Worm (Caenorhabditis elegans) whole organism, L4 larva: ENCODE results near the gene nhr-28.

Experiments
- D1046.2 ChIP-seq: fragments of 200-800 bp; sonication (Bioruptor generic); IDR thresholded peaks from 2 replicates; pipeline ENCODE4 v1.3.6; 2022; ENCODE audit warnings: missing genetic modification characterization, missing compliant biosample characterization
- F26F4.8 ChIP-seq: fragments of 200-800 bp; sonication (Bioruptor generic); conservative IDR thresholded peaks from 2 replicates; pipeline ENCODE4 v1.3.6; 2022; ENCODE audit warnings: missing genetic modification characterization, missing compliant biosample characterization
- F49E8.2 ChIP-seq: sonication (generic microtip); optimal IDR thresholded peaks from 2 replicates; lab custom pipeline; 2016; ENCODE audit warnings: missing compliant biosample characterization, mild to moderate bottlenecking, missing genetic modification characterization, borderline replicate concordance
- T26A8.4 ChIP-seq: fragments of 200-800 bp; sonication (Bioruptor generic); IDR thresholded peaks from 2 replicates; pipeline ENCODE4 v1.3.6; 2022; ENCODE audit warnings: missing genetic modification characterization, missing compliant biosample characterization
- Y105C5A.15 ChIP-seq: fragments of 200-800 bp; sonication (Bioruptor generic); IDR thresholded peaks from 2 replicates; pipeline ENCODE4 v1.3.6; 2022; ENCODE audit warnings: missing genetic modification characterization, missing compliant biosample characterization
- Y48G9A.11 ChIP-seq: fragments of 200-800 bp; sonication (Bioruptor generic); IDR thresholded peaks from 2 replicates; pipeline ENCODE4 v1.3.6; 2022; ENCODE audit warnings: missing genetic modification reagents, missing genetic modification characterization, missing compliant biosample characterization
- aha-1 ChIP-seq: fragments of 150-350 bp; peaks from one replicate; lab custom pipeline; 2014; ENCODE audit warnings: missing biosample characterization, missing genetic modification characterization
- attf-4 ChIP-seq: sonication (generic microtip); optimal IDR thresholded peaks from 3 replicates; lab custom pipeline; 2017; ENCODE audit warnings: missing biosample characterization, missing genetic modification characterization
- ceh-28 ChIP-seq: fragments of 150-350 bp; optimal IDR thresholded peaks from 2 replicates; lab custom pipeline; 2014; ENCODE audit warnings: missing biosample characterization, missing genetic modification reagents, missing genetic modification characterization
- ceh-32 ChIP-seq: sonication (generic microtip); optimal IDR thresholded peaks from 2 replicates; lab custom pipeline; 2016; ENCODE audit warnings: mild to moderate bottlenecking, missing genetic modification characterization, missing compliant biosample characterization; ENCODE audit not compliant: poor library complexity
- ceh-62 ChIP-seq: sonication (generic microtip); optimal IDR thresholded peaks from 2 replicates; lab custom pipeline; 2017; ENCODE audit warnings: missing biosample characterization, missing genetic modification characterization
- ceh-82 ChIP-seq: sonication (generic microtip); optimal IDR thresholded peaks from 2 replicates; lab custom pipeline; 2017; ENCODE audit warnings: missing biosample characterization, missing genetic modification characterization
- ces-1 ChIP-seq: fragments of 150-350 bp; sonication (generic microtip); optimal IDR thresholded peaks from 4 replicates; lab custom pipeline; 2014; ENCODE audit warnings: missing biosample characterization, missing genetic modification reagents, missing genetic modification characterization
- cey-2 ChIP-seq: sonication (generic microtip); optimal IDR thresholded peaks from 3 replicates; lab custom pipeline; 2017; ENCODE audit warnings: missing genetic modification characterization, mild to moderate bottlenecking, missing compliant biosample characterization, antibody characterized with exemption, borderline replicate concordance; ENCODE audit not compliant: insufficient read depth
- ctbp-1 ChIP-seq: fragments of 200-800 bp; sonication (Bioruptor generic); IDR thresholded peaks from 2 replicates; pipeline ENCODE4 v1.3.6; 2022; ENCODE audit warnings: missing genetic modification reagents, missing genetic modification characterization, missing compliant biosample characterization
- dmd-6 ChIP-seq: fragments of 200-800 bp; sonication (Bioruptor generic); IDR thresholded peaks from 2 replicates; pipeline ENCODE4 v1.3.6; 2022; ENCODE audit warnings: missing genetic modification reagents, missing genetic modification characterization, missing compliant biosample characterization
- dmd-8 ChIP-seq: fragments of 200-800 bp; sonication (Bioruptor generic); IDR thresholded peaks from 2 replicates; pipeline ENCODE4 v1.3.6; 2022; ENCODE audit warnings: missing genetic modification characterization, missing compliant biosample characterization
- dmd-9 ChIP-seq: fragments of 200-800 bp; sonication (Bioruptor generic); IDR thresholded peaks from 2 replicates; pipeline ENCODE4 v1.3.6; 2022; ENCODE audit warnings: missing genetic modification reagents, missing genetic modification characterization, missing compliant biosample characterization
- duxl-1 ChIP-seq: sonication (generic microtip); optimal IDR thresholded peaks from 2 replicates; lab custom pipeline; 2016; ENCODE audit warnings: mild to moderate bottlenecking, missing genetic modification characterization, moderate library complexity, missing compliant biosample characterization; ENCODE audit not compliant: poor library complexity
- egl-27 ChIP-seq: sonication (generic microtip); optimal IDR thresholded peaks from 3 replicates; lab custom pipeline; 2017; ENCODE audit warnings: missing biosample characterization, missing genetic modification reagents, missing genetic modification characterization
- egl-43 ChIP-seq: fragments of 200-800 bp; sonication (Bioruptor generic); IDR thresholded peaks from 2 replicates; pipeline ENCODE4 v1.3.6; 2022; ENCODE audit warnings: missing genetic modification reagents, missing genetic modification characterization, missing compliant biosample characterization
- gei-8 ChIP-seq: fragments of 200-800 bp; sonication (Bioruptor generic); optimal IDR thresholded peaks from 2 replicates; lab custom pipeline; 2018; ENCODE audit warnings: mild to moderate bottlenecking, missing genetic modification characterization, missing compliant biosample characterization
- hif-1 ChIP-seq, 2 experiments: sonication (generic microtip); optimal IDR thresholded peaks; 2 replicates each; lab custom pipeline; 2016 to 2017; ENCODE audit warnings: missing compliant biosample characterization in 2 of 2, missing genetic modification characterization in 2 of 2, missing genetic modification reagents in 2 of 2, missing genotype in 2 of 2, mild to moderate bottlenecking in 1 of 2
- hlh-11 ChIP-seq: fragments of 200-800 bp; sonication (Bioruptor generic); optimal IDR thresholded peaks from 2 replicates; lab custom pipeline; 2018; ENCODE audit warnings: mild to moderate bottlenecking, missing genetic modification characterization, missing compliant biosample characterization
- hmg-1.1 ChIP-seq: fragments of 200-800 bp; sonication (Bioruptor generic); IDR thresholded peaks from 2 replicates; pipeline ENCODE4 v1.3.6; 2022; ENCODE audit warnings: missing genetic modification reagents, missing genetic modification characterization, missing compliant biosample characterization
- lin-38 ChIP-seq: fragments of 200-800 bp; sonication (Bioruptor generic); IDR thresholded peaks from 2 replicates; pipeline ENCODE4 v1.3.6; 2022; ENCODE audit warnings: missing genetic modification reagents, missing genetic modification characterization, missing compliant biosample characterization
- lin-39 ChIP-seq: fragments of 150-350 bp; optimal IDR thresholded peaks from 2 replicates; lab custom pipeline; 2014; ENCODE audit warnings: missing biosample characterization, missing genetic modification reagents, missing genetic modification characterization
- mdl-1 ChIP-seq, 2 experiments: fragments of 150-350 bp in 1 of 2; sonication (generic microtip) in 1 of 2; optimal IDR thresholded peaks; 2 replicates each; lab custom pipeline; 2014 to 2017; ENCODE audit warnings: missing biosample characterization in 2 of 2, missing genetic modification characterization in 2 of 2
- mes-2 ChIP-seq: sonication (generic microtip); optimal IDR thresholded peaks from 2 replicates; lab custom pipeline; 2016; ENCODE audit warnings: missing genotype, mild to moderate bottlenecking, missing genetic modification characterization, missing compliant biosample characterization; ENCODE audit not compliant: poor library complexity, severe bottlenecking
- mxl-2 ChIP-seq: fragments of 200-800 bp; sonication (Bioruptor generic); conservative IDR thresholded peaks from 2 replicates; pipeline ENCODE4 v1.3.6; 2022; ENCODE audit warnings: missing genetic modification reagents, missing genetic modification characterization, missing compliant biosample characterization
- mxl-3 ChIP-seq: fragments of 200-800 bp; sonication (Bioruptor generic); optimal IDR thresholded peaks from 2 replicates; lab custom pipeline; 2018; ENCODE audit warnings: mild to moderate bottlenecking, missing genetic modification characterization, missing compliant biosample characterization
- nhr-10 ChIP-seq: fragments of 150-350 bp; optimal IDR thresholded peaks from 2 replicates; lab custom pipeline; 2014; ENCODE audit warnings: missing biosample characterization, missing genetic modification characterization
- nhr-111 ChIP-seq: fragments of 200-800 bp; sonication (Bioruptor generic); optimal IDR thresholded peaks from 2 replicates; lab custom pipeline; 2018; ENCODE audit warnings: mild to moderate bottlenecking, missing genetic modification characterization, missing compliant biosample characterization
- nhr-28 ChIP-seq: fragments of 150-350 bp; optimal IDR thresholded peaks from 2 replicates; lab custom pipeline; 2014; ENCODE audit warnings: missing biosample characterization, missing genetic modification characterization
- nhr-6 ChIP-seq: fragments of 150-350 bp; optimal IDR thresholded peaks from 2 replicates; lab custom pipeline; 2014; ENCODE audit warnings: missing biosample characterization, missing genetic modification characterization
- pqm-1 ChIP-seq: sonication (generic microtip); optimal IDR thresholded peaks from 2 replicates; lab custom pipeline; 2017; ENCODE audit warnings: missing biosample characterization, missing genetic modification characterization
- set-16 ChIP-seq: fragments of 200-800 bp; sonication (Bioruptor generic); IDR thresholded peaks from 2 replicates; pipeline ENCODE4 v1.3.6; 2022; ENCODE audit warnings: missing genetic modification reagents, missing genetic modification characterization, missing compliant biosample characterization
- spr-3 ChIP-seq: fragments of 200-800 bp; sonication (Bioruptor generic); optimal IDR thresholded peaks from 2 replicates; lab custom pipeline; 2018; ENCODE audit warnings: mild to moderate bottlenecking, missing genetic modification characterization, missing compliant biosample characterization
- unc-62 ChIP-seq, 3 experiments: fragments of 150-350 bp in 1 of 3; sonication (generic microtip); optimal IDR thresholded peaks in 2 of 3; peaks in 1 of 3; 1 replicate in 1 of 3; 2 replicates in 2 of 3; lab custom pipeline; 2014 to 2017; ENCODE audit warnings: missing biosample characterization in 3 of 3, missing genetic modification characterization in 3 of 3, missing genetic modification reagents in 3 of 3, missing genotype in 1 of 3
- vab-7 ChIP-seq: fragments of 200-800 bp; sonication (Bioruptor generic); IDR thresholded peaks from 2 replicates; pipeline ENCODE4 v1.3.6; 2022; ENCODE audit warnings: missing genetic modification reagents, missing genetic modification characterization, missing compliant biosample characterization
- zfp-3 ChIP-seq: fragments of 200-800 bp; sonication (Bioruptor generic); conservative IDR thresholded peaks from 2 replicates; pipeline ENCODE4 v1.3.6; 2022; ENCODE audit warnings: missing genetic modification reagents, missing genetic modification characterization, missing compliant biosample characterization
- zip-2 ChIP-seq: fragments of 150-350 bp; optimal IDR thresholded peaks from 2 replicates; lab custom pipeline; 2014; ENCODE audit warnings: missing biosample characterization, missing genetic modification characterization

Gene nhr-28

ce11 chrX:16318248-16318647, 36.5 kb upstream of the nhr-28 start:
- TF ChIP-seq Y48G9A.11 (GFP tag; lab: Robert Waterston, UW) (no peak), set-16 (peak; percentile 85), ceh-82 (tag; lab: Kevin White, UChicago) (no peak), mdl-1 (tag; optimal IDR thresholded peaks at IDR 0.05; lab: Kevin White, UChicago) (no peak), dmd-8 (GFP tag; lab: Robert Waterston, UW) (no peak), egl-43 (GFP tag; lab: Robert Waterston, UW) (peak; percentile 64; the same call in 1 of the 2 replicates)

ce11 chrX:16321327-16321726, 33.4 kb upstream of the nhr-28 start:
- TF ChIP-seq hmg-1.1 (GFP tag; lab: Robert Waterston, UW), result no peak
- no peak for TF ChIP-seq gei-8 (GFP tag; lab: Kevin White, UChicago)
- TF ChIP-seq D1046.2 (GFP tag; lab: Robert Waterston, UW), result no peak
- TF ChIP-seq nhr-28 (tag; lab: Kevin White, UChicago), result no peak

- TF ChIP-seq nhr-10 (tag; lab: Kevin White, UChicago), result no peak
- no peak for TF ChIP-seq F26F4.8 (GFP tag; lab: Robert Waterston, UW)
- peak; percentile 48 for TF ChIP-seq ces-1 (GFP tag; lab: Kevin White, UChicago)
- TF ChIP-seq hif-1 (tag; optimal IDR thresholded peaks at IDR 0.05; lab: Kevin White, UChicago), result no peak
- no peak for TF ChIP-seq T26A8.4 (GFP tag; lab: Robert Waterston, UW)
These were observed 32.9 kb upstream of the nhr-28 start for ce11 chrX:16321864-16322263.

ce11 chrX:16324222-16324621, 30.6 kb upstream of the nhr-28 start:
- TF ChIP-seq nhr-6, result no peak
- no peak for TF ChIP-seq cey-2 (tag; lab: Kevin White, UChicago)
- TF ChIP-seq lin-38 (GFP tag; lab: Robert Waterston, UW), result no peak
- TF ChIP-seq lin-39 (tag; lab: Kevin White, UChicago), result no peak
- TF ChIP-seq dmd-8 (GFP tag; lab: Robert Waterston, UW), result no peak
- TF ChIP-seq nhr-28 (tag; lab: Kevin White, UChicago), result peak; percentile 39
- TF ChIP-seq dmd-6 (GFP tag; lab: Robert Waterston, UW), result no peak
- TF ChIP-seq ces-1 (GFP tag; lab: Kevin White, UChicago), result no peak
- TF ChIP-seq ctbp-1 (GFP tag; lab: Robert Waterston, UW), result no peak
- 0 out of 2 replicates have a peak, but pooled peaks have one; percentile 21 for TF ChIP-seq hmg-1.1 (GFP tag; lab: Robert Waterston, UW)
- no peak for TF ChIP-seq ceh-82 (tag; lab: Kevin White, UChicago)
- TF ChIP-seq F26F4.8 (GFP tag; lab: Robert Waterston, UW), result no peak
- no peak for TF ChIP-seq ceh-32 (tag; lab: Kevin White, UChicago)
- TF ChIP-seq egl-43 (GFP tag; lab: Robert Waterston, UW), result no peak
- TF ChIP-seq hif-1 (tag; optimal IDR thresholded peaks at IDR 0.05; lab: Kevin White, UChicago), result no peak
- no peak for TF ChIP-seq zip-2
- peak in 1 of 2 experiments; percentile 77 for TF ChIP-seq unc-62 (GFP tag; optimal IDR thresholded peaks at IDR 0.05 in 1 of 2; lab: Kevin White, UChicago)
- no peak for TF ChIP-seq unc-62 (tag; optimal IDR thresholded peaks at IDR 0.05; lab: Kevin White, UChicago)
- peak; percentile 28 to 76 for TF ChIP-seq mdl-1 (tag; optimal IDR thresholded peaks at IDR 0.05; lab: Kevin White, UChicago)
- TF ChIP-seq nhr-10 (tag; lab: Kevin White, UChicago), result no peak
- no peak for TF ChIP-seq spr-3 (GFP tag; lab: Kevin White, UChicago)
- TF ChIP-seq duxl-1 (tag; lab: Kevin White, UChicago), result no peak
- TF ChIP-seq zfp-3 (GFP tag; lab: Robert Waterston, UW), result no peak
- TF ChIP-seq D1046.2 (GFP tag; lab: Robert Waterston, UW), result no peak
- TF ChIP-seq aha-1, result peak; percentile 43
- TF ChIP-seq egl-27 (tag; lab: Kevin White, UChicago), result no peak
- TF ChIP-seq F49E8.2 (tag; lab: Kevin White, UChicago), result no peak
- no peak for TF ChIP-seq attf-4
- no peak for TF ChIP-seq mxl-2 (GFP tag; lab: Robert Waterston, UW)
- TF ChIP-seq mxl-3 (GFP tag; lab: Kevin White, UChicago), result peak; percentile 52
- TF ChIP-seq nhr-111, result no peak
- TF ChIP-seq ceh-62, result no peak
- TF ChIP-seq Y105C5A.15 (GFP tag; lab: Robert Waterston, UW), result no peak
- TF ChIP-seq hlh-11 (tag; lab: Kevin White, UChicago), result peak; percentile 68
- TF ChIP-seq mes-2, result no peak
- TF ChIP-seq ceh-28 (tag; lab: Kevin White, UChicago), result no peak
- TF ChIP-seq pqm-1 (tag; lab: Kevin White, UChicago), result no peak
- no peak for TF ChIP-seq dmd-9 (GFP tag; lab: Robert Waterston, UW)
- no peak for TF ChIP-seq vab-7 (GFP tag; lab: Robert Waterston, UW)
